Fruit fly (Drosophila melanogaster) whole organism, prepupa: ENCODE measurements around the gene path.

Source experiments
- CG10631 ChIP-seq: fragments of 200-800 bp; sonication (Bioruptor generic); optimal IDR thresholded peaks from 2 replicates; lab custom pipeline; 2016; ENCODE audit warnings: missing biosample characterization, missing genetic modification characterization
- CG10669 ChIP-seq: fragments of 200-800 bp; sonication (Bioruptor generic); optimal IDR thresholded peaks from 3 replicates; lab custom pipeline; 2018; ENCODE audit warnings: missing biosample characterization, mild to moderate bottlenecking, missing genetic modification characterization, moderate library complexity
- CG11294 ChIP-seq: fragments of 200-800 bp; sonication (Bioruptor generic); IDR thresholded peaks from 2 replicates; pipeline ENCODE4 v1.3.6; 2022; ENCODE audit warnings: missing biosample characterization, missing genetic modification characterization
- CG11762 ChIP-seq: fragments of 200-800 bp; sonication (Bioruptor generic); optimal IDR thresholded peaks from 3 replicates; lab custom pipeline; 2016; ENCODE audit warnings: missing biosample characterization, missing genetic modification characterization; ENCODE audit not compliant: insufficient read depth
- CG11902 ChIP-seq: fragments of 200-800 bp; sonication (Bioruptor generic); optimal IDR thresholded peaks from 3 replicates; lab custom pipeline; 2016; ENCODE audit warnings: missing biosample characterization, missing genetic modification characterization
- CG15336 ChIP-seq: fragments of 200-800 bp; sonication (Bioruptor generic); IDR thresholded peaks from 2 replicates; pipeline ENCODE4 v1.3.6; 2022; ENCODE audit warnings: missing biosample characterization, missing genetic modification characterization
- CG1621 ChIP-seq: fragments of 200-800 bp; sonication (Bioruptor generic); optimal IDR thresholded peaks from 3 replicates; lab custom pipeline; 2018; ENCODE audit warnings: missing biosample characterization, mild to moderate bottlenecking, missing genetic modification characterization
- CG16779 ChIP-seq: fragments of 200-800 bp; sonication (Bioruptor generic); optimal IDR thresholded peaks from 3 replicates; lab custom pipeline; 2017; ENCODE audit warnings: missing biosample characterization, mild to moderate bottlenecking, missing genetic modification characterization
- CG3032 ChIP-seq: fragments of 200-800 bp; optimal IDR thresholded peaks from 2 replicates; lab custom pipeline; 2019; ENCODE audit warnings: missing biosample characterization, mild to moderate bottlenecking, missing genetic modification characterization, moderate library complexity
- CG31627 ChIP-seq: fragments of 200-800 bp; sonication (Bioruptor generic); optimal IDR thresholded peaks from 3 replicates; lab custom pipeline; 2016; ENCODE audit warnings: missing biosample characterization, missing genetic modification characterization
- CG32006 ChIP-seq: fragments of 200-800 bp; sonication (Bioruptor generic); optimal IDR thresholded peaks from 3 replicates; lab custom pipeline; 2017; ENCODE audit warnings: missing biosample characterization, mild to moderate bottlenecking, missing genetic modification characterization
- CG34406 ChIP-seq: fragments of 200-800 bp; sonication (Bioruptor generic); optimal IDR thresholded peaks from 3 replicates; lab custom pipeline; 2016; ENCODE audit warnings: missing biosample characterization, missing genetic modification characterization
- CG4318 ChIP-seq: fragments of 200-800 bp; sonication (Bioruptor generic); optimal IDR thresholded peaks from 3 replicates; lab custom pipeline; 2017; ENCODE audit warnings: missing biosample characterization, mild to moderate bottlenecking, missing genetic modification characterization
- CG6163 ChIP-seq: fragments of 200-800 bp; sonication (Bioruptor generic); IDR thresholded peaks from 3 replicates; pipeline ENCODE4 v1.3.6; 2022; ENCODE audit warnings: missing biosample characterization, missing genetic modification characterization
- CG6276 ChIP-seq: fragments of 200-800 bp; sonication (Bioruptor generic); optimal IDR thresholded peaks from 2 replicates; lab custom pipeline; 2017; ENCODE audit warnings: missing biosample characterization, mild to moderate bottlenecking, missing genetic modification characterization
- CG8119 ChIP-seq: fragments of 200-800 bp; sonication (Bioruptor generic); IDR thresholded peaks from 3 replicates; pipeline ENCODE4 v1.3.6; 2022; ENCODE audit warnings: missing biosample characterization, missing genetic modification characterization
- CG8319 ChIP-seq: fragments of 200-800 bp; sonication (Bioruptor generic); optimal IDR thresholded peaks from 3 replicates; lab custom pipeline; 2016; ENCODE audit warnings: missing biosample characterization, missing genetic modification characterization
- CG9139 ChIP-seq: fragments of 200-800 bp; sonication (Bioruptor generic); optimal IDR thresholded peaks from 3 replicates; lab custom pipeline; 2017; ENCODE audit warnings: missing biosample characterization, mild to moderate bottlenecking, missing genetic modification characterization
- Eip75B ChIP-seq: fragments of 200-800 bp; sonication (Bioruptor generic); optimal IDR thresholded peaks from 3 replicates; lab custom pipeline; 2016; ENCODE audit warnings: missing biosample characterization, missing genetic modification characterization
- Eip78C ChIP-seq: fragments of 200-800 bp; sonication (Bioruptor generic); peaks from one replicate; lab custom pipeline; 2016; ENCODE audit warnings: missing biosample characterization, missing genetic modification characterization
- Eip93F ChIP-seq: fragments of 200-800 bp; sonication (Bioruptor generic); optimal IDR thresholded peaks from 2 replicates; lab custom pipeline; 2016; ENCODE audit warnings: missing biosample characterization, mild to moderate bottlenecking, missing genetic modification characterization
- Ets21C ChIP-seq: fragments of 200-800 bp; sonication (Bioruptor generic); optimal IDR thresholded peaks from 3 replicates; lab custom pipeline; 2016; ENCODE audit warnings: missing biosample characterization, missing genetic modification characterization
- Ets96B ChIP-seq: fragments of 200-800 bp; optimal IDR thresholded peaks from 2 replicates; lab custom pipeline; 2019; ENCODE audit warnings: missing biosample characterization, mild to moderate bottlenecking, missing genetic modification characterization, moderate library complexity
- Hr38 ChIP-seq: sonication (Bioruptor generic); optimal IDR thresholded peaks from 2 replicates; lab custom pipeline; 2016; ENCODE audit warnings: missing biosample characterization, missing genetic modification characterization
- Hr39 ChIP-seq: fragments of 200-800 bp; sonication (Bioruptor generic); optimal IDR thresholded peaks from 2 replicates; lab custom pipeline; 2016; ENCODE audit warnings: missing biosample characterization, missing genetic modification characterization
- Hr4 ChIP-seq: fragments of 200-800 bp; sonication (Bioruptor generic); optimal IDR thresholded peaks from 3 replicates; lab custom pipeline; 2016; ENCODE audit warnings: missing biosample characterization, missing genetic modification characterization
- Met ChIP-seq: fragments of 200-800 bp; sonication (Bioruptor generic); optimal IDR thresholded peaks from 3 replicates; lab custom pipeline; 2016; ENCODE audit warnings: missing biosample characterization, missing genetic modification characterization
- Smox ChIP-seq: fragments of 200-800 bp; sonication (Bioruptor generic); optimal IDR thresholded peaks from 3 replicates; lab custom pipeline; 2016; ENCODE audit warnings: missing biosample characterization, missing genetic modification characterization
- Sox102F ChIP-seq: fragments of 200-800 bp; sonication (Bioruptor generic); optimal IDR thresholded peaks from 2 replicates; lab custom pipeline; 2016; ENCODE audit warnings: missing biosample characterization, mild to moderate bottlenecking, missing genetic modification characterization
- Sox14 ChIP-seq: fragments of 200-800 bp; sonication (Bioruptor generic); optimal IDR thresholded peaks from 3 replicates; lab custom pipeline; 2016; ENCODE audit warnings: missing biosample characterization, missing genetic modification characterization
- Sox15 ChIP-seq: fragments of 200-800 bp; sonication (Bioruptor generic); optimal IDR thresholded peaks from 3 replicates; lab custom pipeline; 2016; ENCODE audit warnings: missing biosample characterization, missing genetic modification characterization
- achi ChIP-seq: fragments of 200-800 bp; sonication (Bioruptor generic); optimal IDR thresholded peaks from 3 replicates; lab custom pipeline; 2016; ENCODE audit warnings: missing biosample characterization, missing genetic modification characterization
- acj6 ChIP-seq: fragments of 200-800 bp; sonication (Bioruptor generic); optimal IDR thresholded peaks from 3 replicates; lab custom pipeline; 2016; ENCODE audit warnings: missing biosample characterization, missing genetic modification characterization
- cyc ChIP-seq: fragments of 200-800 bp; sonication (Bioruptor generic); optimal IDR thresholded peaks from 3 replicates; lab custom pipeline; 2016; ENCODE audit warnings: missing biosample characterization, missing genetic modification characterization
- dac ChIP-seq: fragments of 200-800 bp; sonication (Bioruptor generic); optimal IDR thresholded peaks from 2 replicates; lab custom pipeline; 2017; ENCODE audit warnings: missing biosample characterization, mild to moderate bottlenecking, missing genetic modification characterization
- dsx ChIP-seq: fragments of 200-800 bp; optimal IDR thresholded peaks from 3 replicates; lab custom pipeline; 2019; ENCODE audit warnings: missing biosample characterization, mild to moderate bottlenecking, missing genetic modification characterization, moderate library complexity; ENCODE audit not compliant: poor library complexity, severe bottlenecking
- eg ChIP-seq: fragments of 200-800 bp; sonication (Bioruptor generic); IDR thresholded peaks from 3 replicates; pipeline ENCODE4 v1.3.6; 2022; ENCODE audit warnings: missing biosample characterization, missing genetic modification characterization
- esn ChIP-seq: fragments of 200-800 bp; sonication (Bioruptor generic); optimal IDR thresholded peaks from 2 replicates; lab custom pipeline; 2016; ENCODE audit warnings: missing biosample characterization, mild to moderate bottlenecking, missing genetic modification characterization, moderate library complexity
- fd59A ChIP-seq: fragments of 200-800 bp; sonication (Bioruptor generic); optimal IDR thresholded peaks from 2 replicates; lab custom pipeline; 2017; ENCODE audit warnings: missing biosample characterization, mild to moderate bottlenecking, missing genetic modification characterization, missing genetic modification reagents
- fd85E ChIP-seq: fragments of 200-800 bp; sonication (Bioruptor generic); optimal IDR thresholded peaks from 3 replicates; lab custom pipeline; 2016; ENCODE audit warnings: missing biosample characterization, missing genetic modification characterization
- salr ChIP-seq, 2 experiments: fragments of 200-800 bp; sonication (Bioruptor generic); optimal IDR thresholded peaks; 3 replicates each; lab custom pipeline; 2016 to 2018; ENCODE audit warnings: missing biosample characterization in 2 of 2, missing genetic modification characterization in 2 of 2, mild to moderate bottlenecking in 1 of 2
- spab ChIP-seq: fragments of 200-800 bp; sonication (Bioruptor generic); optimal IDR thresholded peaks from 2 replicates; lab custom pipeline; 2017; ENCODE audit warnings: missing biosample characterization, mild to moderate bottlenecking, missing genetic modification characterization, missing genetic modification reagents
- ss ChIP-seq, 2 experiments: fragments of 200-800 bp; sonication (Bioruptor generic); optimal IDR thresholded peaks; 2 replicates in 1 of 2; 3 replicates in 1 of 2; lab custom pipeline; 2017 to 2018; ENCODE audit warnings: mild to moderate bottlenecking in 2 of 2, missing biosample characterization in 2 of 2, missing genetic modification characterization in 2 of 2, moderate library complexity in 1 of 2
- svp ChIP-seq: fragments of 200-800 bp; sonication (Bioruptor generic); peaks from one replicate; lab custom pipeline; 2016; ENCODE audit warnings: missing biosample characterization, missing genetic modification characterization
- topi ChIP-seq: fragments of 200-800 bp; sonication (Bioruptor generic); optimal IDR thresholded peaks from 3 replicates; lab custom pipeline; 2016; ENCODE audit warnings: missing biosample characterization, missing genetic modification characterization
- vri ChIP-seq: fragments of 200-800 bp; sonication (Bioruptor generic); optimal IDR thresholded peaks from 3 replicates; lab custom pipeline; 2016; ENCODE audit warnings: missing biosample characterization, mild to moderate bottlenecking, missing genetic modification characterization

Gene path

DNA sequence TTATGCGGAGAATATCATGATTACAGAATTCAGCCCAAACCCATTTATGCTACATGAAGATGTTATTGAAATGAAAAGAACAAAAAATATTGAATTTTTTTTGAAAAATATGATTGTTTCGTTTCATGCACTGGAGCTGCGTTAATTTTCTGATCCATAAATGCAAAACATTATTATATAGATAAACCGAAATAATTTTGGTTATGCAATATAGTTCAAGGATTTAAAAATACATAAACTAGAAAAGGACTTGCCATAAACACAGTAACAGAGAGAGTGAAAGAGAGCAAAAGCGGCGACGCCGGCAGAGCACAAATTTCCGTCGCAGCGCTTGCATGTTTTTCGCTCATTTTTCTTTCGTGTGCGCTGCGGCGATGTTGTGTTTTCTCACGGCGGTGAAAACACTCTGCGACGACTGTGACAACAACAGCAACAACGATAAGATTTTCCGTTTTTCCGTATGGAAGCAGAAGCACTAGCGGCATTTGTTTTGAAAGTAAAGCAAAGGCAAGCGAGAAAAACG, 42.8 kb downstream of the path start (continued):
- peak; percentile 96 for TF ChIP-seq CG8119 (GFP tag; lab: Robert Waterston, UW)
- TF ChIP-seq CG10631, result peak; percentile 79
- TF ChIP-seq CG4318, result peak; percentile 88
- peak; percentile 83 for TF ChIP-seq vri
- peak; percentile 81 for TF ChIP-seq CG11762 (GFP tag; lab: Kevin White, UChicago)
- TF ChIP-seq Hr38, result no peak
- TF ChIP-seq svp, result peak; percentile 95
- peak; percentile 86 for TF ChIP-seq Sox14 (GFP tag; lab: Kevin White, UChicago)
- TF ChIP-seq cyc, result peak; percentile 80

DNA sequence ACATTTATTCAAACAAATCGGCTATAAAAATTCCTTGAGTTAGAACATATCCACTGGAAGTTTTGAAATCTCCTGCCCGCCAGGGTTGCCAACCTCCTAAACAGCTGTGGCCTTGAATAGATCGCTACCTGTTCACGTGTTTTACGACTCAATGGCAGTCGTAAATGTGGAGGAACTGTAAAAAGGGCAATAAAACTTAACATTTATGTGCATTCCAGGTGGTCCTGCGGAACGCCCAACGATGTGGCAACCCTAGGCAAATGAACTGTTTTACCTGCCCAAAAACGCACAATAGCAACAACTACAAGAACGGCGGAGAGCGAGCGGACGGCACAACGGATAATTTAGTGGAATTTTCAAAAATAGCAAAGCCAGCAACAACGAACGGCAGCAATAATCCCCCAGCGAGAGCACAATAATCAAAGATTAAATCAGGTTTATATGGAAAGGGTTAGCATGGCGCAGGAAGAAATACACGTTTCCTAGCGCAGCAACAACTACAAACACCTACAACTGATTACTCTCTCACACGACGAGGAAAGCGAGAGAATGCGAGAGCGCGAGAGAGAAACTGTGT, 43.4 kb downstream of the path start:
- TF ChIP-seq svp (no peak), esn (no peak), CG3032 (tag; lab: Kevin White, UChicago) (no peak), achi (GFP tag; lab: Kevin White, UChicago) (no peak), topi (GFP tag; lab: Kevin White, UChicago) (no peak), CG31627 (GFP tag; lab: Kevin White, UChicago) (peak; percentile 7), Hr39 (GFP tag; lab: Kevin White, UChicago) (peak; percentile 50), dac (no peak), Met (no peak), CG1621 (tag; lab: Kevin White, UChicago) (peak; percentile 47), ss (GFP tag; optimal IDR thresholded peaks at IDR 0.05; lab: Kevin White, UChicago) (no peak), dsx (GFP tag; lab: Kevin White, UChicago) (no peak), CG11294 (peak; percentile 36; the same call in 1 of the 2 replicates), CG10631 (no peak), Ets96B (tag; lab: Kevin White, UChicago) (peak; percentile 27), CG16779 (tag; lab: Kevin White, UChicago) (no peak), Sox15 (no peak), CG15336 (GFP tag; lab: Robert Waterston, UW) (peak; percentile 6; the same call in 1 of the 2 replicates), acj6 (GFP tag; lab: Kevin White, UChicago) (no peak), fd85E (GFP tag; lab: Kevin White, UChicago) (no peak), Eip78C (GFP tag; lab: Kevin White, UChicago) (no peak), CG9139 (GFP tag; lab: Kevin White, UChicago) (no peak), fd59A (no peak), CG10669 (GFP tag; lab: Kevin White, UChicago) (peak; percentile 23), CG34406 (GFP tag; lab: Kevin White, UChicago) (no peak), salr (GFP tag; optimal IDR thresholded peaks at IDR 0.05; lab: Kevin White, UChicago) (peak in 1 of 2 experiments; percentile 7), Sox14 (GFP tag; lab: Kevin White, UChicago) (peak; percentile 4), CG8319 (no peak), Ets21C (GFP tag; lab: Kevin White, UChicago) (no peak), cyc (no peak), Sox102F (GFP tag; lab: Kevin White, UChicago) (no peak), CG11762 (GFP tag; lab: Kevin White, UChicago) (no peak), Eip93F (GFP tag; lab: Kevin White, UChicago) (no peak), spab (GFP tag; lab: Kevin White, UChicago) (no peak), CG6276 (GFP tag; lab: Kevin White, UChicago) (no peak), CG11902 (GFP tag; lab: Kevin White, UChicago) (no peak), Hr4 (no peak), Eip75B (GFP tag; lab: Kevin White, UChicago) (no peak), CG32006 (GFP tag; lab: Kevin White, UChicago) (no peak), eg (GFP tag; lab: Robert Waterston, UW) (peak; percentile 62), CG6163 (GFP tag; lab: Robert Waterston, UW) (peak; percentile 43; the same call in 1 of the 3 replicates), Smox (GFP tag; lab: Kevin White, UChicago) (no peak)
